Worm (Caenorhabditis elegans) whole organism, young adult: ENCODE results near the gene F53F4.11.
A peak's percentile ranks its signal among the peaks of the same experiment; 100 is the strongest.

Source experiments
- F49E8.2 ChIP-seq: sonication (generic microtip); optimal IDR thresholded peaks from 3 replicates; lab custom pipeline; 2017; ENCODE audit warnings: missing genetic modification characterization, mild to moderate bottlenecking, missing compliant biosample characterization, antibody characterized with exemption, moderate library complexity; ENCODE audit not compliant: insufficient read depth
- K11D2.4 ChIP-seq: fragments of 200-800 bp; sonication (Bioruptor generic); IDR thresholded peaks from 2 replicates; pipeline ENCODE4 v1.3.6; 2022; ENCODE audit warnings: missing genetic modification reagents, missing genetic modification characterization, missing compliant biosample characterization
- K12H6.12 ChIP-seq: fragments of 200-800 bp; sonication (Bioruptor generic); optimal IDR thresholded peaks from 2 replicates; lab custom pipeline; 2018; ENCODE audit warnings: mild to moderate bottlenecking, missing genetic modification characterization, missing compliant biosample characterization
- Y53G8AR.9 ChIP-seq: fragments of 200-800 bp; sonication (Bioruptor generic); conservative IDR thresholded peaks from 2 replicates; pipeline ENCODE4 v1.3.6; 2022; ENCODE audit warnings: missing genetic modification reagents, missing genetic modification characterization, missing compliant biosample characterization
- Y79H2A.3 ChIP-seq: fragments of 200-800 bp; sonication (Bioruptor generic); conservative IDR thresholded peaks from 2 replicates; pipeline ENCODE4 v1.3.6; 2022; ENCODE audit warnings: missing genetic modification reagents, missing genetic modification characterization, missing compliant biosample characterization
- aptf-2 ChIP-seq: fragments of 200-800 bp; sonication (Bioruptor generic); conservative IDR thresholded peaks from 2 replicates; pipeline ENCODE4 v1.3.6; 2022; ENCODE audit warnings: missing genetic modification reagents, missing genetic modification characterization, missing compliant biosample characterization
- athp-1 ChIP-seq: sonication (generic microtip); optimal IDR thresholded peaks from 2 replicates; lab custom pipeline; 2017; ENCODE audit warnings: mild to moderate bottlenecking, missing genetic modification characterization, missing compliant biosample characterization
- attf-5 ChIP-seq: fragments of 200-800 bp; sonication (Bioruptor generic); optimal IDR thresholded peaks from 2 replicates; lab custom pipeline; 2018; ENCODE audit warnings: mild to moderate bottlenecking, missing genetic modification characterization, missing compliant biosample characterization
- bed-2 ChIP-seq: fragments of 200-800 bp; sonication (Bioruptor generic); IDR thresholded peaks from 2 replicates; pipeline ENCODE4 v1.3.6; 2022; ENCODE audit warnings: missing genetic modification reagents, missing genetic modification characterization, missing compliant biosample characterization
- cebp-1 ChIP-seq, 2 experiments: fragments of 200-800 bp in 1 of 2; sonication (Bioruptor generic) in 1 of 2; sonication (generic microtip) in 1 of 2; IDR thresholded peaks in 1 of 2; optimal IDR thresholded peaks in 1 of 2; 2 replicates each; pipeline versions ENCODE4 v1.3.6 to Lab custom; 2017 to 2022; ENCODE audit warnings: missing compliant biosample characterization in 2 of 2, missing genetic modification characterization in 2 of 2, mild to moderate bottlenecking in 1 of 2, missing genetic modification reagents in 1 of 2, moderate library complexity in 1 of 2
- cebp-2 ChIP-seq: fragments of 200-800 bp; sonication (Bioruptor generic); IDR thresholded peaks from 2 replicates; pipeline ENCODE4 v1.3.6; 2022; ENCODE audit warnings: missing genetic modification characterization, missing compliant biosample characterization
- ceh-27 ChIP-seq: fragments of 200-800 bp; sonication (Bioruptor generic); optimal IDR thresholded peaks from 2 replicates; lab custom pipeline; 2018; ENCODE audit warnings: mild to moderate bottlenecking, missing genetic modification characterization, moderate library complexity, missing compliant biosample characterization
- ceh-40 ChIP-seq: fragments of 200-800 bp; sonication (Bioruptor generic); IDR thresholded peaks from 2 replicates; pipeline ENCODE4 v1.3.6; 2022; ENCODE audit warnings: missing genetic modification characterization, missing compliant biosample characterization
- ceh-58 ChIP-seq: fragments of 200-800 bp; sonication (Bioruptor generic); IDR thresholded peaks from 2 replicates; pipeline ENCODE4 v1.3.6; 2022; ENCODE audit warnings: missing genetic modification characterization, missing compliant biosample characterization
- ceh-91 ChIP-seq: fragments of 200-800 bp; sonication (Bioruptor generic); IDR thresholded peaks from 2 replicates; pipeline ENCODE4 v1.3.6; 2022; ENCODE audit warnings: missing genetic modification reagents, missing genetic modification characterization, missing compliant biosample characterization
- chd-7 ChIP-seq: sonication (generic microtip); optimal IDR thresholded peaks from 2 replicates; lab custom pipeline; 2016; ENCODE audit warnings: mild to moderate bottlenecking, missing genetic modification characterization, moderate library complexity, missing compliant biosample characterization
- dox-1 ChIP-seq: fragments of 200-800 bp; sonication (Bioruptor generic); IDR thresholded peaks from 2 replicates; pipeline ENCODE4 v1.3.6; 2022; ENCODE audit warnings: missing genetic modification reagents, missing genetic modification characterization, missing compliant biosample characterization
- egl-44 ChIP-seq: fragments of 200-800 bp; sonication (Bioruptor generic); IDR thresholded peaks from 2 replicates; pipeline ENCODE4 v1.3.6; 2022; ENCODE audit warnings: missing genetic modification reagents, missing genetic modification characterization, missing compliant biosample characterization
- egrh-3 ChIP-seq: fragments of 200-800 bp; sonication (Bioruptor generic); IDR thresholded peaks from 2 replicates; pipeline ENCODE4 v1.3.6; 2022; ENCODE audit warnings: missing genetic modification reagents, missing genetic modification characterization, missing compliant biosample characterization
- hmg-1.2 ChIP-seq: fragments of 200-800 bp; sonication (Bioruptor generic); IDR thresholded peaks from 2 replicates; pipeline ENCODE4 v1.3.6; 2022; ENCODE audit warnings: missing genetic modification reagents, missing genetic modification characterization, missing compliant biosample characterization
- hsf-1 ChIP-seq: fragments of 200-800 bp; sonication (Bioruptor generic); IDR thresholded peaks from 2 replicates; pipeline ENCODE4 v1.3.6; 2022; ENCODE audit warnings: missing genetic modification reagents, missing genetic modification characterization, missing compliant biosample characterization
- let-526 ChIP-seq: fragments of 200-800 bp; sonication (Bioruptor generic); IDR thresholded peaks from 2 replicates; pipeline ENCODE4 v1.3.6; 2022; ENCODE audit warnings: missing genetic modification reagents, missing genetic modification characterization, missing compliant biosample characterization
- lin-35 ChIP-seq, 3 experiments: fragments of 150-350 bp in 2 of 3; sonication (generic microtip) in 1 of 3; optimal IDR thresholded peaks; 2 replicates each; lab custom pipeline; 2014 to 2018; ENCODE audit warnings: missing biosample characterization in 3 of 3, missing genetic modification characterization in 3 of 3, missing genetic modification reagents in 3 of 3
- lin-40 ChIP-seq: sonication (generic microtip); optimal IDR thresholded peaks from 2 replicates; lab custom pipeline; 2016; ENCODE audit warnings: missing genetic modification characterization, mild to moderate bottlenecking, missing compliant biosample characterization, missing genotype, missing genetic modification reagents
- lin-54 ChIP-seq: fragments of 200-800 bp; sonication (Bioruptor generic); optimal IDR thresholded peaks from 2 replicates; lab custom pipeline; 2018; ENCODE audit warnings: mild to moderate bottlenecking, missing genetic modification characterization, missing compliant biosample characterization
- lsl-1 ChIP-seq: fragments of 200-800 bp; sonication (Bioruptor generic); optimal IDR thresholded peaks from 2 replicates; lab custom pipeline; 2018; ENCODE audit warnings: mild to moderate bottlenecking, missing genetic modification characterization, moderate library complexity, missing compliant biosample characterization
- madf-3 ChIP-seq: fragments of 200-800 bp; sonication (Bioruptor generic); IDR thresholded peaks from 2 replicates; pipeline ENCODE4 v1.3.6; 2022; ENCODE audit warnings: missing genetic modification reagents, missing genetic modification characterization, missing compliant biosample characterization
- mcd-1 ChIP-seq: fragments of 200-800 bp; sonication (Bioruptor generic); IDR thresholded peaks from 2 replicates; pipeline ENCODE4 v1.3.6; 2022; ENCODE audit warnings: missing genetic modification reagents, missing genetic modification characterization, missing compliant biosample characterization
- mel-28 ChIP-seq: sonication (generic microtip); optimal IDR thresholded peaks from 2 replicates; lab custom pipeline; 2016; ENCODE audit warnings: borderline replicate concordance, mild to moderate bottlenecking, missing genetic modification characterization, missing compliant biosample characterization
- nfyb-1 ChIP-seq: fragments of 200-800 bp; sonication (Bioruptor generic); IDR thresholded peaks from 2 replicates; pipeline ENCODE4 v1.3.6; 2022; ENCODE audit warnings: missing genetic modification reagents, missing genetic modification characterization, missing compliant biosample characterization
- nhr-80 ChIP-seq: sonication (generic microtip); optimal IDR thresholded peaks from 2 replicates; lab custom pipeline; 2016; ENCODE audit warnings: missing genetic modification characterization, missing compliant biosample characterization
- rcor-1 ChIP-seq: fragments of 200-800 bp; sonication (Bioruptor generic); IDR thresholded peaks from 2 replicates; pipeline ENCODE4 v1.3.6; 2022; ENCODE audit warnings: missing genetic modification reagents, missing genetic modification characterization, missing compliant biosample characterization
- repo-1 ChIP-seq: sonication (generic microtip); optimal IDR thresholded peaks from 2 replicates; lab custom pipeline; 2017; ENCODE audit warnings: mild to moderate bottlenecking, missing genetic modification characterization, missing compliant biosample characterization
- sdz-38 ChIP-seq: sonication (generic microtip); optimal IDR thresholded peaks from 2 replicates; lab custom pipeline; 2016; ENCODE audit warnings: missing genotype, missing genetic modification characterization, missing compliant biosample characterization
- snpc-1.1 ChIP-seq: sonication (generic microtip); optimal IDR thresholded peaks from 2 replicates; lab custom pipeline; 2017; ENCODE audit warnings: missing genetic modification characterization, mild to moderate bottlenecking, missing compliant biosample characterization, antibody characterized with exemption, moderate library complexity, missing genotype, missing genetic modification reagents; ENCODE audit not compliant: insufficient read depth
- snpc-1.3 ChIP-seq: sonication (generic microtip); optimal IDR thresholded peaks from 2 replicates; lab custom pipeline; 2017; ENCODE audit warnings: missing genetic modification characterization, mild to moderate bottlenecking, missing compliant biosample characterization, antibody characterized with exemption, moderate library complexity, missing genotype, missing genetic modification reagents; ENCODE audit not compliant: insufficient read depth
- snpc-4 ChIP-seq, 5 experiments: fragments of 150-350 bp in 1 of 5; sonication (generic microtip) in 4 of 5; optimal IDR thresholded peaks; 2 replicates each; lab custom pipeline; 2014 to 2018; ENCODE audit warnings: missing genetic modification characterization in 5 of 5, missing biosample characterization in 3 of 5, antibody characterized with exemption in 2 of 5, mild to moderate bottlenecking in 2 of 5, missing compliant biosample characterization in 2 of 5, missing genotype in 2 of 5, moderate library complexity in 2 of 5, missing genetic modification reagents in 1 of 5
- somi-1 ChIP-seq: fragments of 200-800 bp; sonication (Bioruptor generic); optimal IDR thresholded peaks from 2 replicates; lab custom pipeline; 2018; ENCODE audit warnings: mild to moderate bottlenecking, missing genetic modification characterization, missing compliant biosample characterization
- tlf-1 ChIP-seq: fragments of 200-800 bp; sonication (Bioruptor generic); optimal IDR thresholded peaks from 2 replicates; lab custom pipeline; 2018; ENCODE audit warnings: mild to moderate bottlenecking, missing genetic modification characterization, missing compliant biosample characterization
- unc-62 ChIP-seq: fragments of 150-350 bp; optimal IDR thresholded peaks from 2 replicates; lab custom pipeline; 2014; ENCODE audit warnings: missing biosample characterization, missing genetic modification reagents, missing genetic modification characterization
- zfh-2 ChIP-seq: fragments of 200-800 bp; sonication (Bioruptor generic); conservative IDR thresholded peaks from 2 replicates; pipeline ENCODE4 v1.3.6; 2022; ENCODE audit warnings: missing genetic modification reagents, missing genetic modification characterization, missing compliant biosample characterization
- ztf-22 ChIP-seq: fragments of 200-800 bp; sonication (Bioruptor generic); optimal IDR thresholded peaks from 2 replicates; lab custom pipeline; 2018; ENCODE audit warnings: mild to moderate bottlenecking, missing genetic modification characterization, moderate library complexity, missing compliant biosample characterization
- ztf-26 ChIP-seq: sonication (generic microtip); optimal IDR thresholded peaks from 2 replicates; lab custom pipeline; 2017; ENCODE audit warnings: missing genetic modification characterization, missing compliant biosample characterization

F53F4.11 gene

DNA sequence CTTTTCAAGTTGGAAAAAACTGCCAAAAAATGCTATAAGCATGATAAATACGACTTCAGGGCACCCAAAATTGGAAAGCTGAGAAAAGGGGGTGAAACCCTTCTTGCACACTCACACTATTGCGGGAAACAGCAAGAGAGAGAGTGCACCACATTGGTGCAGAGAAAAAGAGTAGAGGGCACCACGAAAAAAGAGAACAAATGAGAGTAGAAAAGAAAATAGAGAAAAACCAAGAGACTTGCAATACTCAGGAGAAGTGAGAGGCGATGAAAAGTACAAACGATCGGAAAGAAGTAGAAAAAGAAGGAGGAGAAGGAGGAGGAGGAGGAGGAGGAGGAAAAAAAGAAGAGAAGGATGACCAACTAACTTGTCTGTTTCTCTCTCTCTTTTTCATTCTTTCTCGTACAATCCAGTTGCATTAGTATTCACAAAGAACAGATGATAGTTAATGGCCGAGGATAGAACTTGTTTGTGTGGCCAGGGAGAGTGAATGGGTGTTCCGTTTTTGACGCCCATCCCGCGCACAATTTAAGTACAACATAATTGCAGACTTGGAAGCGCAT, 31.0 kb upstream of the F53F4.11 start:
- TF ChIP-seq egl-44 (GFP tag; lab: Robert Waterston, UW) (no peak), snpc-1.1 (tag; lab: Kevin White, UChicago) (no peak), K12H6.12 (peak; percentile 46), ceh-40 (0 out of 2 replicates have a peak, but pooled peaks have one; percentile 53), rcor-1 (0 out of 2 replicates have a peak, but pooled peaks have one; percentile 13), lin-54 (GFP tag; lab: Kevin White, UChicago) (peak; percentile 32), bed-2 (no peak), tlf-1 (GFP tag; lab: Kevin White, UChicago) (peak; percentile 3), ceh-58 (GFP tag; lab: Robert Waterston, UW) (0 out of 2 replicates have a peak, but pooled peaks have one; percentile 77), K11D2.4 (GFP tag; lab: Robert Waterston, UW) (0 out of 2 replicates have a peak, but pooled peaks have one; percentile 37), let-526 (GFP tag; lab: Robert Waterston, UW) (0 out of 2 replicates have a peak, but pooled peaks have one; percentile 9), Y79H2A.3 (GFP tag; lab: Robert Waterston, UW) (0 out of 2 replicates have a peak, but pooled peaks have one; percentile 27), unc-62 (no peak), somi-1 (peak; percentile 38), F49E8.2 (no peak), lin-35 (GFP tag; optimal IDR thresholded peaks at IDR 0.05; lab: Kevin White, UChicago) (peak in 1 of 3 experiments; percentile 61), repo-1 (tag; lab: Kevin White, UChicago) (peak; percentile 21), athp-1 (tag; lab: Kevin White, UChicago) (no peak), nfyb-1 (0 out of 2 replicates have a peak, but pooled peaks have one; percentile 46), ztf-26 (tag; lab: Kevin White, UChicago) (peak; percentile 37), zfh-2 (GFP tag; lab: Robert Waterston, UW) (peak; percentile 83), mel-28 (tag; lab: Kevin White, UChicago) (no peak), lsl-1 (GFP tag; lab: Kevin White, UChicago) (no peak), egrh-3 (peak; percentile 79), dox-1 (GFP tag; lab: Robert Waterston, UW) (peak; percentile 41; the same call in 1 of the 2 replicates), mcd-1 (GFP tag; lab: Robert Waterston, UW) (peak; percentile 60), snpc-1.3 (tag; lab: Kevin White, UChicago) (no peak), cebp-2 (GFP tag; lab: Robert Waterston, UW) (0 out of 2 replicates have a peak, but pooled peaks have one; percentile 7), chd-7 (tag; lab: Kevin White, UChicago) (peak; percentile 63), attf-5 (peak; percentile 6), hmg-1.2 (GFP tag; lab: Robert Waterston, UW) (peak; percentile 39), ceh-27 (GFP tag; lab: Kevin White, UChicago) (peak; percentile 33), snpc-4 (GFP tag; optimal IDR thresholded peaks at IDR 0.05; lab: Kevin White, UChicago) (no peak), snpc-4 (tag; optimal IDR thresholded peaks at IDR 0.05; lab: Kevin White, UChicago) (peak in 1 of 4 experiments; percentile 9), lin-40 (tag; lab: Kevin White, UChicago) (peak; percentile 29)

DNA sequence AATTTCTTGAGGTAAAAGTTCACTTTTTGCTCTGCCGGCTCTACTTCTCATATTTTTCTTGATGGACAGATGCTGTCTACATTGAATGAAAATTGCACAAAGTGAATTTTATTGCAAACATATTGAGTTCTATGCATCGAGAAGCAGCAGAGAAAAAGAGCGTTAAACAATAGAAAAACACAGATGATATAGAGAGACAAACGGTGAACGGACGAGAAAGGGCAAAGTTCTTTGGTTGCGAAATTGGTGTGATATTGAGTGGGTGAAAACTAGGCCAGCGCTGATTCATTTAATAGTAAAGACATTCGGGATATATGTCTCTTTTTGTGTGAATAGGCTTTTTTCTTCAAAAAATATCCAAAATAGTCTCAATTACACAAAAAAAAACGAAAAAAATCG, 30.1 kb upstream of the F53F4.11 start:
- TF ChIP-seq K11D2.4 (GFP tag; lab: Robert Waterston, UW): 0 out of 2 replicates have a peak, but pooled peaks have one; percentile 29
- TF ChIP-seq ceh-91 (GFP tag; lab: Robert Waterston, UW): no peak
- TF ChIP-seq Y79H2A.3 (GFP tag; lab: Robert Waterston, UW): no peak
- no peak for TF ChIP-seq aptf-2 (GFP tag; lab: Robert Waterston, UW)
- 0 out of 2 replicates have a peak, but pooled peaks have one; percentile 23 for TF ChIP-seq nfyb-1
- no peak for TF ChIP-seq egl-44 (GFP tag; lab: Robert Waterston, UW)
- 0 out of 2 replicates have a peak, but pooled peaks have one; percentile 20 for TF ChIP-seq Y53G8AR.9 (GFP tag; lab: Robert Waterston, UW)
- TF ChIP-seq nhr-80 (tag; lab: Kevin White, UChicago): peak; percentile 8
- peak; percentile 67 for TF ChIP-seq cebp-1 (GFP tag; IDR thresholded peaks at IDR 0.05; lab: Robert Waterston, UW)
- TF ChIP-seq cebp-1 (tag; optimal IDR thresholded peaks at IDR 0.05; lab: Kevin White, UChicago): peak; percentile 76
- TF ChIP-seq snpc-1.1 (tag; lab: Kevin White, UChicago): peak; percentile 14
- no peak for TF ChIP-seq ztf-22 (GFP tag; lab: Kevin White, UChicago)
- 0 out of 2 replicates have a peak, but pooled peaks have one; percentile 71 for TF ChIP-seq madf-3 (GFP tag; lab: Robert Waterston, UW)
- TF ChIP-seq hsf-1 (GFP tag; lab: Robert Waterston, UW): no peak
- no peak for TF ChIP-seq rcor-1
- TF ChIP-seq sdz-38 (tag; lab: Kevin White, UChicago): no peak
